Worm (Caenorhabditis elegans): ENCODE data around the gene dhs-5.

Gene dhs-5

ce11 chrII:5416204-5416764, 37.4 kb upstream of the dhs-5 start, which contains the start of gene EEED8.2:
TSS of gene EEED8.2 (plus strand) at chrII:5416714.
- TF ChIP-seq mcd-1 (GFP tag; IDR thresholded peaks at IDR 0.05) (no peak), madf-3 (GFP tag; IDR thresholded peaks at IDR 0.05) (no peak), sea-2 (GFP tag; IDR thresholded peaks at IDR 0.05) (no peak), ztf-28 (GFP tag; IDR thresholded peaks at IDR 0.05) (no peak), hsf-1 (GFP tag; IDR thresholded peaks at IDR 0.05) (no peak)

ce11 chrII:5417905-5418304, 35.7 kb upstream of the dhs-5 start:
- TF ChIP-seq madf-3 (GFP tag; IDR thresholded peaks at IDR 0.05) (no peak), lin-40 (tag; optimal IDR thresholded peaks at IDR 0.05) (no peak), pbrm-1 (GFP tag; IDR thresholded peaks at IDR 0.05) (no peak), hsf-1 (GFP tag; IDR thresholded peaks at IDR 0.05) (no peak), ztf-26 (tag; optimal IDR thresholded peaks at IDR 0.05) (no peak), sea-2 (GFP tag; IDR thresholded peaks at IDR 0.05) (no peak), bed-2 (GFP tag; IDR thresholded peaks at IDR 0.05) (no peak), lin-26 (GFP tag; IDR thresholded peaks at IDR 0.05) (no peak), ztf-6 (GFP tag; IDR thresholded peaks at IDR 0.05) (no peak), hlh-12 (tag; optimal IDR thresholded peaks at IDR 0.05) (no peak), F10E7.11 (tag; optimal IDR thresholded peaks at IDR 0.05) (no peak), nfya-2 (GFP tag; IDR thresholded peaks at IDR 0.05) (no peak), dpl-1 (GFP tag; optimal IDR thresholded peaks at IDR 0.05) (no peak), Y79H2A.3 (GFP tag; conservative IDR thresholded peaks at IDR 0.05) (no peak), C06A6.2 (GFP tag; conservative IDR thresholded peaks at IDR 0.05) (no peak), attf-5 (GFP tag; optimal IDR thresholded peaks at IDR 0.05) (no peak), tlf-1 (GFP tag; optimal IDR thresholded peaks at IDR 0.05) (no peak), fkh-3 (tag; optimal IDR thresholded peaks at IDR 0.05) (no peak)

ce11 chrII:5418317-5418716, 35.3 kb upstream of the dhs-5 start:
- TF ChIP-seq lsy-27 (tag; optimal IDR thresholded peaks at IDR 0.05; ENCODE audit: borderline replicate concordance, insufficient read depth) (no peak), F55B11.4 (tag; optimal IDR thresholded peaks at IDR 0.05; ENCODE audit: borderline replicate concordance, insufficient read depth) (no peak), bed-2 (GFP tag; IDR thresholded peaks at IDR 0.05) (no peak), rec-8 (tag; optimal IDR thresholded peaks at IDR 0.05) (no peak), hsf-1 (GFP tag; IDR thresholded peaks at IDR 0.05) (no peak), rpc-1 (optimal IDR thresholded peaks at IDR 0.05) (no peak), rpc-1 (tag; optimal IDR thresholded peaks at IDR 0.05) (no peak), mes-4 (tag; optimal IDR thresholded peaks at IDR 0.05) (no peak), K12H6.12 (tag; optimal IDR thresholded peaks at IDR 0.05) (no peak), mxl-1 (tag; optimal IDR thresholded peaks at IDR 0.05) (no peak), ztf-18 (tag; optimal IDR thresholded peaks at IDR 0.05) (no peak), dpff-1 (tag; optimal IDR thresholded peaks at IDR 0.05) (no peak), nfya-2 (GFP tag; IDR thresholded peaks at IDR 0.05) (no peak), ztf-25 (GFP tag; IDR thresholded peaks at IDR 0.05) (no peak), C06A6.2 (GFP tag; conservative IDR thresholded peaks at IDR 0.05) (no peak)

- no peak for TF ChIP-seq snpc-4 (GFP tag; optimal IDR thresholded peaks at IDR 0.05)
- TF ChIP-seq snpc-4 (tag; optimal IDR thresholded peaks at IDR 0.05) = no peak
- no peak for TF ChIP-seq Y53F4B.3 (GFP tag; IDR thresholded peaks at IDR 0.05)
- TF ChIP-seq F10E7.11 (tag; optimal IDR thresholded peaks at IDR 0.05) = no peak
- no peak for TF ChIP-seq tbx-9 (tag; optimal IDR thresholded peaks at IDR 0.05; ENCODE audit: borderline replicate concordance)
Observed at ce11 chrII:5418929-5419328, 34.7 kb upstream of the dhs-5 start, which contains the start of gene EEED8.15. TSS of gene EEED8.15 (plus strand) at chrII:5419229.
